Fruit fly (Drosophila melanogaster): ENCODE results near the gene Mms19.

Gene Mms19

dm6 chr3R:5252853-5253252 is 20.5 kb downstream of the Mms19 start, which contains the start of gene CG1113:
Gene CG1113 (plus strand): TSS chr3R:5253153.
- TF ChIP-seq Mnt (GFP tag; optimal IDR thresholded peaks at IDR 0.05) (no peak), CG14711 (tag; optimal IDR thresholded peaks at IDR 0.05) (no peak), pad (GFP tag; optimal IDR thresholded peaks at IDR 0.05) (no peak)

dm6 chr3R:5256462-5257146 is 24.3 kb downstream of the Mms19 start, which contains the start of the genes Enoph and Hph:
Gene Enoph (minus strand): TSS chr3R:5256681.
Gene Hph (plus strand): TSS chr3R:5257037.
- TF ChIP-seq CG7101 (tag; optimal IDR thresholded peaks at IDR 0.05) (peak; percentile 70), CG11617 (GFP tag; optimal IDR thresholded peaks at IDR 0.05) (peak; percentile 79), CG7045 (GFP tag; optimal IDR thresholded peaks at IDR 0.05) (peak; percentile 74), Clk (GFP tag; optimal IDR thresholded peaks at IDR 0.05) (peak; percentile 61), cnc (optimal IDR thresholded peaks at IDR 0.05) (no peak), pad (GFP tag; optimal IDR thresholded peaks at IDR 0.05) (peak; percentile 57), toe (GFP tag; optimal IDR thresholded peaks at IDR 0.05) (peak; percentile 82), Mnt (GFP tag; optimal IDR thresholded peaks at IDR 0.05) (peak; percentile 67), CG1620 (GFP tag; optimal IDR thresholded peaks at IDR 0.05) (peak; percentile 61), CG33017 (tag; optimal IDR thresholded peaks at IDR 0.05) (peak; percentile 79), Crg-1 (GFP tag; optimal IDR thresholded peaks at IDR 0.05) (peak; percentile 70), Hr96 (GFP tag; optimal IDR thresholded peaks at IDR 0.05) (peak; percentile 75), CG14711 (tag; optimal IDR thresholded peaks at IDR 0.05) (peak; percentile 49), bab1 (GFP tag; optimal IDR thresholded peaks at IDR 0.05) (no peak), ovo (GFP tag; optimal IDR thresholded peaks at IDR 0.05) (peak; percentile 75), tj (GFP tag; optimal IDR thresholded peaks at IDR 0.05) (peak; percentile 93), CG5204 (GFP tag; optimal IDR thresholded peaks at IDR 0.05) (no peak), cic (GFP tag; optimal IDR thresholded peaks at IDR 0.05) (peak; percentile 33), kay (GFP tag; ENCODE audit: borderline replicate concordance) (peak; percentile 56), CG12768 (GFP tag; optimal IDR thresholded peaks at IDR 0.05) (peak; percentile 71)

- TF ChIP-seq kay (GFP tag; ENCODE audit: borderline replicate concordance) (no peak), CG14711 (tag; optimal IDR thresholded peaks at IDR 0.05) (no peak), toe (GFP tag; optimal IDR thresholded peaks at IDR 0.05) (no peak), Hr96 (GFP tag; optimal IDR thresholded peaks at IDR 0.05) (no peak), ovo (GFP tag; optimal IDR thresholded peaks at IDR 0.05) (no peak), CG7101 (tag; optimal IDR thresholded peaks at IDR 0.05) (no peak), CG33017 (tag; optimal IDR thresholded peaks at IDR 0.05) (no peak), tj (GFP tag; optimal IDR thresholded peaks at IDR 0.05) (peak; percentile 85), bab1 (GFP tag; optimal IDR thresholded peaks at IDR 0.05) (no peak)
These were observed 24.8 kb downstream of the Mms19 start for dm6 chr3R:5257147-5257487.

- TF ChIP-seq CG33017 (tag; optimal IDR thresholded peaks at IDR 0.05) = peak; percentile 30
- no peak for TF ChIP-seq bab1 (GFP tag; optimal IDR thresholded peaks at IDR 0.05)
- TF ChIP-seq CG12768 (GFP tag; optimal IDR thresholded peaks at IDR 0.05) = peak; percentile 29
- peak; percentile 56 for TF ChIP-seq cic (GFP tag; optimal IDR thresholded peaks at IDR 0.05)
These were observed 28.9 kb downstream of the Mms19 start for dm6 chr3R:5261262-5261661.

- peak; percentile 20 for TF ChIP-seq CG7101 (tag; optimal IDR thresholded peaks at IDR 0.05)
- peak; percentile 4 for TF ChIP-seq CG1620 (GFP tag; optimal IDR thresholded peaks at IDR 0.05)
- TF ChIP-seq pad (GFP tag; optimal IDR thresholded peaks at IDR 0.05) = no peak
- TF ChIP-seq cnc (optimal IDR thresholded peaks at IDR 0.05) = peak in 1 of 2 experiments; percentile 70
- peak; percentile 36 for TF ChIP-seq ovo (GFP tag; optimal IDR thresholded peaks at IDR 0.05)
- peak; percentile 83 for TF ChIP-seq tj (GFP tag; optimal IDR thresholded peaks at IDR 0.05)
- TF ChIP-seq CG33017 (tag; optimal IDR thresholded peaks at IDR 0.05) = peak; percentile 28
- TF ChIP-seq CG12768 (GFP tag; optimal IDR thresholded peaks at IDR 0.05) = peak; percentile 14
- no peak for TF ChIP-seq CG11617 (GFP tag; optimal IDR thresholded peaks at IDR 0.05)
- peak; percentile 27 for TF ChIP-seq Crg-1 (GFP tag; optimal IDR thresholded peaks at IDR 0.05)
- TF ChIP-seq cic (GFP tag; optimal IDR thresholded peaks at IDR 0.05) = peak; percentile 76
- peak; percentile 55 for TF ChIP-seq Mnt (GFP tag; optimal IDR thresholded peaks at IDR 0.05)
- TF ChIP-seq kay (GFP tag; ENCODE audit: borderline replicate concordance) = peak; percentile 96
- TF ChIP-seq bab1 (GFP tag; optimal IDR thresholded peaks at IDR 0.05) = no peak
These were observed 29.7 kb downstream of the Mms19 start for dm6 chr3R:5261996-5262535.

- TF ChIP-seq Mnt (GFP tag; optimal IDR thresholded peaks at IDR 0.05) = no peak
- TF ChIP-seq CG1620 (GFP tag; optimal IDR thresholded peaks at IDR 0.05) = no peak
- TF ChIP-seq pad (GFP tag; optimal IDR thresholded peaks at IDR 0.05) = no peak
- no peak for TF ChIP-seq cnc (optimal IDR thresholded peaks at IDR 0.05)
- no peak for TF ChIP-seq bab1 (GFP tag; optimal IDR thresholded peaks at IDR 0.05)
- TF ChIP-seq CG7101 (tag; optimal IDR thresholded peaks at IDR 0.05) = no peak
- TF ChIP-seq Crg-1 (GFP tag; optimal IDR thresholded peaks at IDR 0.05) = no peak
These were observed 30.2 kb downstream of the Mms19 start, which contains the start of gene Tim17a2 for dm6 chr3R:5262592-5262991. Gene Tim17a2 (minus strand): TSS chr3R:5262692.
